Worm (Caenorhabditis elegans) whole organism, L2 larva: ENCODE measurements around the gene R107.9.

ENCODE experiments used
- C34F6.9 ChIP-seq: fragments of 150-350 bp; optimal IDR thresholded peaks from 2 replicates; lab custom pipeline; 2014; ENCODE audit warnings: missing biosample characterization, missing genetic modification characterization
- ZK546.5 ChIP-seq: sonication (generic microtip); optimal IDR thresholded peaks from 2 replicates; lab custom pipeline; 2017; ENCODE audit warnings: missing biosample characterization, missing genetic modification characterization
- blmp-1 ChIP-seq: sonication (generic microtip); optimal IDR thresholded peaks from 2 replicates; lab custom pipeline; 2017; ENCODE audit warnings: missing genetic modification characterization, mild to moderate bottlenecking, missing compliant biosample characterization, antibody characterized with exemption, moderate library complexity; ENCODE audit not compliant: insufficient read depth
- ceh-82 ChIP-seq: fragments of 150-350 bp; optimal IDR thresholded peaks from 2 replicates; lab custom pipeline; 2014; ENCODE audit warnings: missing biosample characterization, missing genetic modification characterization
- dmd-4 ChIP-seq: sonication (generic microtip); optimal IDR thresholded peaks from 2 replicates; lab custom pipeline; 2017; ENCODE audit warnings: missing biosample characterization, missing genetic modification characterization
- elt-3 ChIP-seq: sonication (generic microtip); optimal IDR thresholded peaks from 2 replicates; lab custom pipeline; 2017; ENCODE audit warnings: missing biosample characterization, missing genetic modification characterization
- fos-1 ChIP-seq: fragments of 150-350 bp; optimal IDR thresholded peaks from 2 replicates; lab custom pipeline; 2014; ENCODE audit warnings: missing biosample characterization, missing genetic modification characterization
- lsy-2 ChIP-seq, 2 experiments: fragments of 150-350 bp in 1 of 2; sonication (generic microtip) in 1 of 2; optimal IDR thresholded peaks; 2 replicates each; lab custom pipeline; 2014 to 2017; ENCODE audit warnings: missing biosample characterization in 2 of 2, missing genetic modification characterization in 2 of 2
- mab-5 ChIP-seq: fragments of 150-350 bp; optimal IDR thresholded peaks from 2 replicates; lab custom pipeline; 2014; ENCODE audit warnings: missing biosample characterization, missing genetic modification characterization
- nhr-25 ChIP-seq: fragments of 150-350 bp; sonication (generic microtip); optimal IDR thresholded peaks from 3 replicates; lab custom pipeline; 2014; ENCODE audit warnings: missing biosample characterization, missing genetic modification characterization
- skn-1 ChIP-seq: sonication (generic microtip); optimal IDR thresholded peaks from 2 replicates; lab custom pipeline; 2017; ENCODE audit warnings: missing biosample characterization, missing genetic modification characterization
- sma-3 ChIP-seq: sonication (generic microtip); optimal IDR thresholded peaks from 2 replicates; lab custom pipeline; 2016; ENCODE audit warnings: missing genetic modification reagents, missing genetic modification characterization, missing compliant biosample characterization

ce11 chrIII:9052371-9052978 is 14.7 kb downstream of the R107.9 start:
- TF ChIP-seq mab-5 (tag; lab: Kevin White, UChicago): no peak
- no peak for TF ChIP-seq blmp-1 (tag; lab: Kevin White, UChicago)
- TF ChIP-seq fos-1 (tag; lab: Kevin White, UChicago): peak; percentile 38
- no peak for TF ChIP-seq ceh-82 (tag; lab: Kevin White, UChicago)
- TF ChIP-seq C34F6.9: no peak
- peak in 1 of 2 experiments; percentile 47 for TF ChIP-seq lsy-2 (tag; optimal IDR thresholded peaks at IDR 0.05; lab: Kevin White, UChicago)
- no peak for TF ChIP-seq ZK546.5 (tag; lab: Kevin White, UChicago)
- TF ChIP-seq sma-3: no peak
- TF ChIP-seq skn-1: no peak
- no peak for TF ChIP-seq elt-3 (tag; lab: Kevin White, UChicago)
- TF ChIP-seq nhr-25 (tag; lab: Kevin White, UChicago): no peak
- no peak for TF ChIP-seq dmd-4 (tag; lab: Kevin White, UChicago)
